Fruit fly (Drosophila melanogaster): ENCODE data around the gene CG14053.

The CG14053 gene

dm6 chrX:2161020-2161419 is 32.7 kb downstream of the CG14053 start (continued):
- TF ChIP-seq abd-A (tag; optimal IDR thresholded peaks at IDR 0.05) (no peak), eve (GFP tag; optimal IDR thresholded peaks at IDR 0.05) (no peak), CG15696 (tag; optimal IDR thresholded peaks at IDR 0.05) (no peak), CG11093 (GFP tag; IDR thresholded peaks at IDR 0.05) (no peak), dmrt11E (tag; optimal IDR thresholded peaks at IDR 0.05) (no peak), Chrac-16 (GFP tag; optimal IDR thresholded peaks at IDR 0.05) (no peak), CG11456 (GFP tag; IDR thresholded peaks at IDR 0.05) (no peak), prd (optimal IDR thresholded peaks at IDR 0.05) (no peak), prd (GFP tag; IDR thresholded peaks at IDR 0.05) (0 out of 3 replicates have a peak, but pooled peaks have one; percentile 7), Trl (optimal IDR thresholded peaks at IDR 0.05) (no peak), Trl (GFP tag; optimal IDR thresholded peaks at IDR 0.05) (no peak), Meics (GFP tag; optimal IDR thresholded peaks at IDR 0.05) (peak; percentile 39), CG7786 (GFP tag; optimal IDR thresholded peaks at IDR 0.05) (no peak), en (GFP tag; optimal IDR thresholded peaks at IDR 0.05) (no peak), Bgb (GFP tag; IDR thresholded peaks at IDR 0.05; ENCODE audit: partially characterized antibody) (no peak), CG8089 (GFP tag; optimal IDR thresholded peaks at IDR 0.05) (no peak), CG17186 (GFP tag; optimal IDR thresholded peaks at IDR 0.05) (no peak), zf30C (GFP tag; optimal IDR thresholded peaks at IDR 0.05) (peak; percentile 71), CG30431 (GFP tag; optimal IDR thresholded peaks at IDR 0.05) (no peak), CG34376 (GFP tag; optimal IDR thresholded peaks at IDR 0.05) (peak; percentile 63), oc (tag; optimal IDR thresholded peaks at IDR 0.05) (no peak), run (tag; optimal IDR thresholded peaks at IDR 0.05) (no peak), Opbp (GFP tag; IDR thresholded peaks at IDR 0.05; ENCODE audit: partially characterized antibody) (no peak), lmd (GFP tag; IDR thresholded peaks at IDR 0.05) (peak; percentile 27; the same call in 1 of the 2 replicates), ranshi (GFP tag; IDR thresholded peaks at IDR 0.05) (no peak), cwo (GFP tag; optimal IDR thresholded peaks at IDR 0.05) (peak; percentile 55), Hmx (GFP tag; optimal IDR thresholded peaks at IDR 0.05) (no peak), Mrtf (GFP tag; IDR thresholded peaks at IDR 0.05) (no peak), pum (GFP tag; optimal IDR thresholded peaks at IDR 0.05) (no peak), Xbp1 (GFP tag; optimal IDR thresholded peaks at IDR 0.05) (no peak), wor (GFP tag; IDR thresholded peaks at IDR 0.05) (no peak), bcd (GFP tag; optimal IDR thresholded peaks at IDR 0.05) (no peak), Doc2 (GFP tag; IDR thresholded peaks at IDR 0.05) (no peak), crc (GFP tag; optimal IDR thresholded peaks at IDR 0.05) (no peak), CG6175 (GFP tag; IDR thresholded peaks at IDR 0.05) (no peak), crol (GFP tag; IDR thresholded peaks at IDR 0.05) (no peak), CG1792 (GFP tag; optimal IDR thresholded peaks at IDR 0.05) (no peak), BtbVII (GFP tag; optimal IDR thresholded peaks at IDR 0.05) (peak; percentile 23), lab (GFP tag; optimal IDR thresholded peaks at IDR 0.05) (peak; percentile 60), tgo (GFP tag; IDR thresholded peaks at IDR 0.05) (no peak), gsb (GFP tag; IDR thresholded peaks at IDR 0.05) (no peak), PHDP (tag; optimal IDR thresholded peaks at IDR 0.05) (no peak), Sry-δ (GFP tag; optimal IDR thresholded peaks at IDR 0.05) (no peak), CG18764 (GFP tag; optimal IDR thresholded peaks at IDR 0.05) (no peak), maf-S (GFP tag; optimal IDR thresholded peaks at IDR 0.05) (no peak), grn (GFP tag; optimal IDR thresholded peaks at IDR 0.05) (peak; percentile 85), da (GFP tag; optimal IDR thresholded peaks at IDR 0.05) (no peak), CG12769 (tag; optimal IDR thresholded peaks at IDR 0.05) (peak; percentile 66), CG8281 (tag; optimal IDR thresholded peaks at IDR 0.05) (no peak), Atf-2 (GFP tag; optimal IDR thresholded peaks at IDR 0.05) (no peak), CG18476 (GFP tag; optimal IDR thresholded peaks at IDR 0.05) (no peak), Hand (GFP tag; optimal IDR thresholded peaks at IDR 0.05) (peak; percentile 30), Ptx1 (GFP tag; IDR thresholded peaks at IDR 0.05) (no peak)
